Worm (Caenorhabditis elegans): ENCODE results near the gene str-20.

DNA sequence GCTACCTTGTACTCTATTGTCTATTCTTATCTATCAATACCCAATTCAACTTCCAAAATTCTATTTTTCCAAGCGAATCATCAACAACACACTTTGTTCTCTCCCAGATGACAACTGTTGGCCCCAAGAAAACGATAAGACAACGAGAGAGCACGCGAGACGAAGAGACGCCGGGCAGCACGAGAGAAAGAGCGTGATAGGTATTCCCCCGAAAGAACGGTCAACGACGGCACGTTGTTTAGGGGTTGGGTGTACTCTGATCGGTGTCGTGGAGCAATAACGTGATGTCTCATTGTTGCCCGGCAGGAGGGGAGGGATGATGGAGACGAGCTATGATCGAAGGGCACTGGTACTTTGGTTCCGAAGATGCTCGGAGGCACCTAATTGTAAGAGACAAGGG is 24.9 kb upstream of the str-20 start:
- TF ChIP-seq lsy-2 (tag; optimal IDR thresholded peaks at IDR 0.05) (peak; percentile 77 to 83), nhr-237 (tag; optimal IDR thresholded peaks at IDR 0.05) (no peak), pax-3 (tag; optimal IDR thresholded peaks at IDR 0.05) (peak; percentile 75), ama-1 (optimal IDR thresholded peaks at IDR 0.05) (peak; percentile 72), ztf-11 (tag; optimal IDR thresholded peaks at IDR 0.05) (peak in 1 of 2 experiments; percentile 86), dpl-1 (GFP tag; optimal IDR thresholded peaks at IDR 0.05) (peak; percentile 48 to 67 (median 51)), alr-1 (tag; optimal IDR thresholded peaks at IDR 0.05; ENCODE audit: borderline replicate concordance) (no peak)
